Fruit fly (Drosophila melanogaster) whole organism, prepupa: Measurements from ENCODE around the gene Pax.
A peak's percentile ranks its signal among the peaks of the same experiment; 100 is the strongest.

Source experiments
- Blimp-1 ChIP-seq: fragments of 200-800 bp; sonication (Bioruptor generic); optimal IDR thresholded peaks from 3 replicates; lab custom pipeline; 2017; ENCODE audit warnings: missing biosample characterization, missing genetic modification characterization, mild to moderate bottlenecking, moderate library complexity, missing genetic modification reagents
- CG10631 ChIP-seq: fragments of 200-800 bp; sonication (Bioruptor generic); optimal IDR thresholded peaks from 2 replicates; lab custom pipeline; 2016; ENCODE audit warnings: missing biosample characterization, missing genetic modification characterization
- CG10669 ChIP-seq: fragments of 200-800 bp; sonication (Bioruptor generic); optimal IDR thresholded peaks from 3 replicates; lab custom pipeline; 2018; ENCODE audit warnings: missing biosample characterization, mild to moderate bottlenecking, missing genetic modification characterization, moderate library complexity
- CG11294 ChIP-seq: fragments of 200-800 bp; sonication (Bioruptor generic); IDR thresholded peaks from 2 replicates; pipeline ENCODE4 v1.3.6; 2022; ENCODE audit warnings: missing biosample characterization, missing genetic modification characterization
- CG11762 ChIP-seq: fragments of 200-800 bp; sonication (Bioruptor generic); optimal IDR thresholded peaks from 3 replicates; lab custom pipeline; 2016; ENCODE audit warnings: missing biosample characterization, missing genetic modification characterization; ENCODE audit not compliant: insufficient read depth
- CG11902 ChIP-seq: fragments of 200-800 bp; sonication (Bioruptor generic); optimal IDR thresholded peaks from 3 replicates; lab custom pipeline; 2016; ENCODE audit warnings: missing biosample characterization, missing genetic modification characterization
- CG15336 ChIP-seq: fragments of 200-800 bp; sonication (Bioruptor generic); IDR thresholded peaks from 2 replicates; pipeline ENCODE4 v1.3.6; 2022; ENCODE audit warnings: missing biosample characterization, missing genetic modification characterization
- CG1621 ChIP-seq: fragments of 200-800 bp; sonication (Bioruptor generic); optimal IDR thresholded peaks from 3 replicates; lab custom pipeline; 2018; ENCODE audit warnings: missing biosample characterization, mild to moderate bottlenecking, missing genetic modification characterization
- CG16779 ChIP-seq: fragments of 200-800 bp; sonication (Bioruptor generic); optimal IDR thresholded peaks from 3 replicates; lab custom pipeline; 2017; ENCODE audit warnings: missing biosample characterization, mild to moderate bottlenecking, missing genetic modification characterization
- CG3032 ChIP-seq: fragments of 200-800 bp; optimal IDR thresholded peaks from 2 replicates; lab custom pipeline; 2019; ENCODE audit warnings: missing biosample characterization, mild to moderate bottlenecking, missing genetic modification characterization, moderate library complexity
- CG31627 ChIP-seq: fragments of 200-800 bp; sonication (Bioruptor generic); optimal IDR thresholded peaks from 3 replicates; lab custom pipeline; 2016; ENCODE audit warnings: missing biosample characterization, missing genetic modification characterization
- CG32006 ChIP-seq: fragments of 200-800 bp; sonication (Bioruptor generic); optimal IDR thresholded peaks from 3 replicates; lab custom pipeline; 2017; ENCODE audit warnings: missing biosample characterization, mild to moderate bottlenecking, missing genetic modification characterization
- CG34406 ChIP-seq: fragments of 200-800 bp; sonication (Bioruptor generic); optimal IDR thresholded peaks from 3 replicates; lab custom pipeline; 2016; ENCODE audit warnings: missing biosample characterization, missing genetic modification characterization
- CG3919 ChIP-seq: fragments of 200-800 bp; sonication (Bioruptor generic); optimal IDR thresholded peaks from 3 replicates; lab custom pipeline; 2016; ENCODE audit warnings: missing biosample characterization, missing genetic modification characterization
- CG4318 ChIP-seq: fragments of 200-800 bp; sonication (Bioruptor generic); optimal IDR thresholded peaks from 3 replicates; lab custom pipeline; 2017; ENCODE audit warnings: missing biosample characterization, mild to moderate bottlenecking, missing genetic modification characterization
- CG6163 ChIP-seq: fragments of 200-800 bp; sonication (Bioruptor generic); IDR thresholded peaks from 3 replicates; pipeline ENCODE4 v1.3.6; 2022; ENCODE audit warnings: missing biosample characterization, missing genetic modification characterization
- CG6276 ChIP-seq: fragments of 200-800 bp; sonication (Bioruptor generic); optimal IDR thresholded peaks from 2 replicates; lab custom pipeline; 2017; ENCODE audit warnings: missing biosample characterization, mild to moderate bottlenecking, missing genetic modification characterization
- CG6792 ChIP-seq: fragments of 200-800 bp; sonication (Bioruptor generic); optimal IDR thresholded peaks from 3 replicates; lab custom pipeline; 2016; ENCODE audit warnings: missing biosample characterization, missing genetic modification characterization
- CG6854 ChIP-seq: fragments of 200-800 bp; sonication (Bioruptor generic); optimal IDR thresholded peaks from 2 replicates; lab custom pipeline; 2017; ENCODE audit warnings: missing biosample characterization, mild to moderate bottlenecking, missing genetic modification characterization
- CG7368 ChIP-seq: fragments of 200-800 bp; sonication (Bioruptor generic); optimal IDR thresholded peaks from 3 replicates; lab custom pipeline; 2016; ENCODE audit warnings: missing biosample characterization, missing genetic modification characterization
- CG8119 ChIP-seq: fragments of 200-800 bp; sonication (Bioruptor generic); IDR thresholded peaks from 3 replicates; pipeline ENCODE4 v1.3.6; 2022; ENCODE audit warnings: missing biosample characterization, missing genetic modification characterization
- CG8319 ChIP-seq: fragments of 200-800 bp; sonication (Bioruptor generic); optimal IDR thresholded peaks from 3 replicates; lab custom pipeline; 2016; ENCODE audit warnings: missing biosample characterization, missing genetic modification characterization
- CG8632 ChIP-seq: fragments of 200-800 bp; sonication (Bioruptor generic); optimal IDR thresholded peaks from 3 replicates; lab custom pipeline; 2016; ENCODE audit warnings: missing biosample characterization, missing genetic modification characterization
- CG9139 ChIP-seq: fragments of 200-800 bp; sonication (Bioruptor generic); optimal IDR thresholded peaks from 3 replicates; lab custom pipeline; 2017; ENCODE audit warnings: missing biosample characterization, mild to moderate bottlenecking, missing genetic modification characterization
- Eip75B ChIP-seq: fragments of 200-800 bp; sonication (Bioruptor generic); optimal IDR thresholded peaks from 3 replicates; lab custom pipeline; 2016; ENCODE audit warnings: missing biosample characterization, missing genetic modification characterization
- Eip78C ChIP-seq: fragments of 200-800 bp; sonication (Bioruptor generic); peaks from one replicate; lab custom pipeline; 2016; ENCODE audit warnings: missing biosample characterization, missing genetic modification characterization
- Eip93F ChIP-seq: fragments of 200-800 bp; sonication (Bioruptor generic); optimal IDR thresholded peaks from 2 replicates; lab custom pipeline; 2016; ENCODE audit warnings: missing biosample characterization, mild to moderate bottlenecking, missing genetic modification characterization
- Ets21C ChIP-seq: fragments of 200-800 bp; sonication (Bioruptor generic); optimal IDR thresholded peaks from 3 replicates; lab custom pipeline; 2016; ENCODE audit warnings: missing biosample characterization, missing genetic modification characterization
- Ets96B ChIP-seq: fragments of 200-800 bp; optimal IDR thresholded peaks from 2 replicates; lab custom pipeline; 2019; ENCODE audit warnings: missing biosample characterization, mild to moderate bottlenecking, missing genetic modification characterization, moderate library complexity
- Hr38 ChIP-seq: sonication (Bioruptor generic); optimal IDR thresholded peaks from 2 replicates; lab custom pipeline; 2016; ENCODE audit warnings: missing biosample characterization, missing genetic modification characterization
- Hr39 ChIP-seq: fragments of 200-800 bp; sonication (Bioruptor generic); optimal IDR thresholded peaks from 2 replicates; lab custom pipeline; 2016; ENCODE audit warnings: missing biosample characterization, missing genetic modification characterization
- Hr4 ChIP-seq: fragments of 200-800 bp; sonication (Bioruptor generic); optimal IDR thresholded peaks from 3 replicates; lab custom pipeline; 2016; ENCODE audit warnings: missing biosample characterization, missing genetic modification characterization
- Lpt ChIP-seq: fragments of 200-800 bp; sonication (Bioruptor generic); optimal IDR thresholded peaks from 3 replicates; lab custom pipeline; 2016; ENCODE audit warnings: missing biosample characterization, missing genetic modification characterization
- Met ChIP-seq: fragments of 200-800 bp; sonication (Bioruptor generic); optimal IDR thresholded peaks from 3 replicates; lab custom pipeline; 2016; ENCODE audit warnings: missing biosample characterization, missing genetic modification characterization
- Smox ChIP-seq: fragments of 200-800 bp; sonication (Bioruptor generic); optimal IDR thresholded peaks from 3 replicates; lab custom pipeline; 2016; ENCODE audit warnings: missing biosample characterization, missing genetic modification characterization
- Sox102F ChIP-seq: fragments of 200-800 bp; sonication (Bioruptor generic); optimal IDR thresholded peaks from 2 replicates; lab custom pipeline; 2016; ENCODE audit warnings: missing biosample characterization, mild to moderate bottlenecking, missing genetic modification characterization
- achi ChIP-seq: fragments of 200-800 bp; sonication (Bioruptor generic); optimal IDR thresholded peaks from 3 replicates; lab custom pipeline; 2016; ENCODE audit warnings: missing biosample characterization, missing genetic modification characterization
- acj6 ChIP-seq: fragments of 200-800 bp; sonication (Bioruptor generic); optimal IDR thresholded peaks from 3 replicates; lab custom pipeline; 2016; ENCODE audit warnings: missing biosample characterization, missing genetic modification characterization
- cyc ChIP-seq: fragments of 200-800 bp; sonication (Bioruptor generic); optimal IDR thresholded peaks from 3 replicates; lab custom pipeline; 2016; ENCODE audit warnings: missing biosample characterization, missing genetic modification characterization
- dsx ChIP-seq: fragments of 200-800 bp; optimal IDR thresholded peaks from 3 replicates; lab custom pipeline; 2019; ENCODE audit warnings: missing biosample characterization, mild to moderate bottlenecking, missing genetic modification characterization, moderate library complexity; ENCODE audit not compliant: poor library complexity, severe bottlenecking
- eg ChIP-seq: fragments of 200-800 bp; sonication (Bioruptor generic); IDR thresholded peaks from 3 replicates; pipeline ENCODE4 v1.3.6; 2022; ENCODE audit warnings: missing biosample characterization, missing genetic modification characterization
- esn ChIP-seq: fragments of 200-800 bp; sonication (Bioruptor generic); optimal IDR thresholded peaks from 2 replicates; lab custom pipeline; 2016; ENCODE audit warnings: missing biosample characterization, mild to moderate bottlenecking, missing genetic modification characterization, moderate library complexity
- fd59A ChIP-seq: fragments of 200-800 bp; sonication (Bioruptor generic); optimal IDR thresholded peaks from 2 replicates; lab custom pipeline; 2017; ENCODE audit warnings: missing biosample characterization, mild to moderate bottlenecking, missing genetic modification characterization, missing genetic modification reagents
- fd85E ChIP-seq: fragments of 200-800 bp; sonication (Bioruptor generic); optimal IDR thresholded peaks from 3 replicates; lab custom pipeline; 2016; ENCODE audit warnings: missing biosample characterization, missing genetic modification characterization
- lz ChIP-seq: fragments of 200-800 bp; sonication (Bioruptor generic); optimal IDR thresholded peaks from 3 replicates; lab custom pipeline; 2016; ENCODE audit warnings: missing biosample characterization, missing genetic modification characterization
- net ChIP-seq: fragments of 200-800 bp; sonication (Bioruptor generic); optimal IDR thresholded peaks from 3 replicates; lab custom pipeline; 2016; ENCODE audit warnings: missing biosample characterization, missing genetic modification characterization
- pdm3 ChIP-seq: fragments of 200-800 bp; sonication (Bioruptor generic); optimal IDR thresholded peaks from 3 replicates; lab custom pipeline; 2016; ENCODE audit warnings: missing biosample characterization, missing genetic modification characterization
- salr ChIP-seq, 2 experiments: fragments of 200-800 bp; sonication (Bioruptor generic); optimal IDR thresholded peaks; 3 replicates each; lab custom pipeline; 2016 to 2018; ENCODE audit warnings: missing biosample characterization in 2 of 2, missing genetic modification characterization in 2 of 2, mild to moderate bottlenecking in 1 of 2
- spab ChIP-seq: fragments of 200-800 bp; sonication (Bioruptor generic); optimal IDR thresholded peaks from 2 replicates; lab custom pipeline; 2017; ENCODE audit warnings: missing biosample characterization, mild to moderate bottlenecking, missing genetic modification characterization, missing genetic modification reagents
- ss ChIP-seq, 2 experiments: fragments of 200-800 bp; sonication (Bioruptor generic); optimal IDR thresholded peaks; 2 replicates in 1 of 2; 3 replicates in 1 of 2; lab custom pipeline; 2017 to 2018; ENCODE audit warnings: mild to moderate bottlenecking in 2 of 2, missing biosample characterization in 2 of 2, missing genetic modification characterization in 2 of 2, moderate library complexity in 1 of 2
- svp ChIP-seq: fragments of 200-800 bp; sonication (Bioruptor generic); peaks from one replicate; lab custom pipeline; 2016; ENCODE audit warnings: missing biosample characterization, missing genetic modification characterization
- topi ChIP-seq: fragments of 200-800 bp; sonication (Bioruptor generic); optimal IDR thresholded peaks from 3 replicates; lab custom pipeline; 2016; ENCODE audit warnings: missing biosample characterization, missing genetic modification characterization
- vri ChIP-seq: fragments of 200-800 bp; sonication (Bioruptor generic); optimal IDR thresholded peaks from 3 replicates; lab custom pipeline; 2016; ENCODE audit warnings: missing biosample characterization, mild to moderate bottlenecking, missing genetic modification characterization

Gene Pax

DNA sequence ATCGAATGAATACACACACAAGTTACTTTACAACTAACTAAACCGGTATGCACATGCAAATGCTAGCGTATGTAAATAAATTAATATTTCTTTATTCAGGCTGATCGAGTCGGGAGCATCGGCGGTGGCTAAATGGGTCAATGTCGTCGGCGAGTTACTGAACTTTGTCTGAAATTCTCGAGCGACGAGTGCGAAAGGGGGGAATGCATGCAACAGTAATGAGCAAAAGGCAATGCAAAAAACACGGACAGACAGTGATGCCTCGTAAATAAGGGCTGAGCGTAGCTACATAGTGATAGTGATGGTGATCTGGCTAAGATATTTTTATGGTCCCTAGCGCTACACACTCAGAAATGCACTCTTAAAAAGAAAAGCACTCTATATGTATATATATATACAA is 14.3 kb upstream of the Pax start:
- TF ChIP-seq Eip78C (no peak), eg (GFP tag; lab: Robert Waterston, UW) (0 out of 3 replicates have a peak, but pooled peaks have one; percentile 34), Smox (GFP tag; lab: Kevin White, UChicago) (no peak), lz (GFP tag; lab: Kevin White, UChicago) (no peak), Hr39 (no peak), CG11294 (GFP tag; lab: Robert Waterston, UW) (no peak), Ets21C (no peak), Eip93F (GFP tag; lab: Kevin White, UChicago) (no peak), CG15336 (peak; percentile 25; the same call in 1 of the 2 replicates), Eip75B (GFP tag; lab: Kevin White, UChicago) (peak; percentile 78), CG8119 (GFP tag; lab: Robert Waterston, UW) (no peak), CG1621 (tag; lab: Kevin White, UChicago) (peak; percentile 28), CG6276 (GFP tag; lab: Kevin White, UChicago) (no peak), CG34406 (no peak), cyc (no peak), Lpt (GFP tag; lab: Kevin White, UChicago) (no peak), CG6163 (GFP tag; lab: Robert Waterston, UW) (peak; percentile 91), CG32006 (GFP tag; lab: Kevin White, UChicago) (no peak), Met (no peak), ss (GFP tag; optimal IDR thresholded peaks at IDR 0.05; lab: Kevin White, UChicago) (peak; percentile 14 to 58), CG10631 (GFP tag; lab: Kevin White, UChicago) (no peak), CG31627 (no peak), fd59A (GFP tag; lab: Kevin White, UChicago) (no peak), CG16779 (no peak), Hr4 (GFP tag; lab: Kevin White, UChicago) (no peak), CG3919 (GFP tag; lab: Kevin White, UChicago) (peak; percentile 6), Blimp-1 (GFP tag; lab: Kevin White, UChicago) (no peak), svp (GFP tag; lab: Kevin White, UChicago) (no peak), Sox102F (GFP tag; lab: Kevin White, UChicago) (no peak), CG6792 (GFP tag; lab: Kevin White, UChicago) (no peak), achi (GFP tag; lab: Kevin White, UChicago) (no peak), vri (GFP tag; lab: Kevin White, UChicago) (peak; percentile 16), CG8319 (no peak), CG11902 (no peak), dsx (GFP tag; lab: Kevin White, UChicago) (peak; percentile 49), CG3032 (tag; lab: Kevin White, UChicago) (peak; percentile 18), CG6854 (GFP tag; lab: Kevin White, UChicago) (no peak), CG9139 (GFP tag; lab: Kevin White, UChicago) (no peak), pdm3 (GFP tag; lab: Kevin White, UChicago) (peak; percentile 54), acj6 (GFP tag; lab: Kevin White, UChicago) (peak; percentile 7), Ets96B (peak; percentile 9), CG4318 (GFP tag; lab: Kevin White, UChicago) (no peak), esn (GFP tag; lab: Kevin White, UChicago) (no peak), spab (GFP tag; lab: Kevin White, UChicago) (no peak), topi (no peak), CG10669 (GFP tag; lab: Kevin White, UChicago) (no peak), net (GFP tag; lab: Kevin White, UChicago) (no peak), CG11762 (GFP tag; lab: Kevin White, UChicago) (no peak), fd85E (no peak), salr (GFP tag; optimal IDR thresholded peaks at IDR 0.05; lab: Kevin White, UChicago) (no peak), Hr38 (no peak), CG8632 (peak; percentile 30), CG7368 (no peak)
